Worm (Caenorhabditis elegans) whole organism, L2 larva: Measurements from ENCODE around the gene nhr-122.
A peak's percentile ranks its signal among the peaks of the same experiment; 100 is the strongest.

ENCODE experiments used
- C34F6.9 ChIP-seq: fragments of 150-350 bp; optimal IDR thresholded peaks from 2 replicates; lab custom pipeline; 2014; ENCODE audit warnings: missing biosample characterization, missing genetic modification characterization
- F13H6.1 ChIP-seq: sonication (generic microtip); optimal IDR thresholded peaks from 2 replicates; lab custom pipeline; 2016; ENCODE audit warnings: missing genetic modification characterization, missing compliant biosample characterization
- R02D3.7 ChIP-seq: fragments of 150-350 bp; optimal IDR thresholded peaks from 2 replicates; lab custom pipeline; 2014; ENCODE audit warnings: missing biosample characterization, missing genetic modification characterization
- Y55F3AM.14 ChIP-seq: fragments of 200-800 bp; sonication (Bioruptor generic); optimal IDR thresholded peaks from 2 replicates; lab custom pipeline; 2018; ENCODE audit warnings: mild to moderate bottlenecking, missing genetic modification characterization, missing compliant biosample characterization
- ZK546.5 ChIP-seq: sonication (generic microtip); optimal IDR thresholded peaks from 2 replicates; lab custom pipeline; 2017; ENCODE audit warnings: missing biosample characterization, missing genetic modification characterization
- alr-1 ChIP-seq: fragments of 150-350 bp; optimal IDR thresholded peaks from 2 replicates; lab custom pipeline; 2014; ENCODE audit warnings: missing biosample characterization, missing genetic modification characterization
- ama-1 ChIP-seq: fragments of 150-350 bp; optimal IDR thresholded peaks from 2 replicates; lab custom pipeline; 2018; ENCODE audit warnings: inconsistent platforms
- blmp-1 ChIP-seq: sonication (generic microtip); optimal IDR thresholded peaks from 2 replicates; lab custom pipeline; 2017; ENCODE audit warnings: missing genetic modification characterization, mild to moderate bottlenecking, missing compliant biosample characterization, antibody characterized with exemption, moderate library complexity; ENCODE audit not compliant: insufficient read depth
- ceh-16 ChIP-seq: fragments of 150-350 bp; optimal IDR thresholded peaks from 2 replicates; lab custom pipeline; 2014; ENCODE audit warnings: missing biosample characterization, missing genetic modification characterization
- crh-2 ChIP-seq: sonication (generic microtip); optimal IDR thresholded peaks from 2 replicates; lab custom pipeline; 2017; ENCODE audit warnings: missing biosample characterization, missing genetic modification characterization
- dmd-4 ChIP-seq: sonication (generic microtip); optimal IDR thresholded peaks from 2 replicates; lab custom pipeline; 2017; ENCODE audit warnings: missing biosample characterization, missing genetic modification characterization
- egl-27 ChIP-seq: sonication (generic microtip); optimal IDR thresholded peaks from 3 replicates; lab custom pipeline; 2017; ENCODE audit warnings: missing biosample characterization, missing genetic modification reagents, missing genetic modification characterization
- elt-1 ChIP-seq: fragments of 150-350 bp; optimal IDR thresholded peaks from 2 replicates; lab custom pipeline; 2014; ENCODE audit warnings: missing biosample characterization, missing genetic modification characterization
- elt-3 ChIP-seq: sonication (generic microtip); optimal IDR thresholded peaks from 2 replicates; lab custom pipeline; 2017; ENCODE audit warnings: missing biosample characterization, missing genetic modification characterization
- fos-1 ChIP-seq: fragments of 150-350 bp; optimal IDR thresholded peaks from 2 replicates; lab custom pipeline; 2014; ENCODE audit warnings: missing biosample characterization, missing genetic modification characterization
- gmeb-1 ChIP-seq: fragments of 150-350 bp; optimal IDR thresholded peaks from 2 replicates; lab custom pipeline; 2014; ENCODE audit warnings: missing biosample characterization, missing genetic modification characterization
- lin-11 ChIP-seq: fragments of 150-350 bp; sonication (generic microtip); optimal IDR thresholded peaks from 2 replicates; lab custom pipeline; 2014; ENCODE audit warnings: missing biosample characterization, missing genetic modification characterization, inconsistent platforms, mixed read lengths
- lin-13 ChIP-seq: fragments of 150-350 bp; optimal IDR thresholded peaks from 2 replicates; lab custom pipeline; 2014; ENCODE audit warnings: missing biosample characterization, missing genetic modification reagents, missing genetic modification characterization
- lin-39 ChIP-seq: fragments of 150-350 bp; optimal IDR thresholded peaks from 2 replicates; lab custom pipeline; 2014; ENCODE audit warnings: missing biosample characterization, missing genetic modification reagents, missing genetic modification characterization
- lsy-2 ChIP-seq, 2 experiments: fragments of 150-350 bp in 1 of 2; sonication (generic microtip) in 1 of 2; optimal IDR thresholded peaks; 2 replicates each; lab custom pipeline; 2014 to 2017; ENCODE audit warnings: missing biosample characterization in 2 of 2, missing genetic modification characterization in 2 of 2
- mab-5 ChIP-seq: fragments of 150-350 bp; optimal IDR thresholded peaks from 2 replicates; lab custom pipeline; 2014; ENCODE audit warnings: missing biosample characterization, missing genetic modification characterization
- mbf-1 ChIP-seq: sonication (generic microtip); optimal IDR thresholded peaks from 2 replicates; lab custom pipeline; 2017; ENCODE audit warnings: missing biosample characterization, missing genetic modification characterization
- mdl-1 ChIP-seq, 2 experiments: fragments of 150-350 bp in 1 of 2; sonication (generic microtip) in 1 of 2; optimal IDR thresholded peaks; 2 replicates each; lab custom pipeline; 2017; ENCODE audit warnings: missing biosample characterization in 2 of 2, missing genetic modification characterization in 2 of 2
- nhr-10 ChIP-seq: sonication (generic microtip); optimal IDR thresholded peaks from 2 replicates; lab custom pipeline; 2017; ENCODE audit warnings: missing biosample characterization, missing genetic modification characterization
- nhr-11 ChIP-seq: fragments of 150-350 bp; optimal IDR thresholded peaks from 2 replicates; lab custom pipeline; 2014; ENCODE audit warnings: missing biosample characterization, missing genetic modification characterization
- nhr-12 ChIP-seq: fragments of 150-350 bp; optimal IDR thresholded peaks from 2 replicates; lab custom pipeline; 2014; ENCODE audit warnings: missing biosample characterization, missing genetic modification characterization
- nhr-129 ChIP-seq: fragments of 150-350 bp; optimal IDR thresholded peaks from 2 replicates; lab custom pipeline; 2014; ENCODE audit warnings: missing biosample characterization, missing genetic modification characterization
- nhr-21 ChIP-seq: fragments of 150-350 bp; optimal IDR thresholded peaks from 2 replicates; lab custom pipeline; 2014; ENCODE audit warnings: missing biosample characterization, missing genetic modification characterization
- nhr-237 ChIP-seq: fragments of 150-350 bp; optimal IDR thresholded peaks from 2 replicates; lab custom pipeline; 2014; ENCODE audit warnings: missing biosample characterization, missing genetic modification characterization
- nhr-25 ChIP-seq: fragments of 150-350 bp; sonication (generic microtip); optimal IDR thresholded peaks from 3 replicates; lab custom pipeline; 2014; ENCODE audit warnings: missing biosample characterization, missing genetic modification characterization
- nhr-6 ChIP-seq: fragments of 150-350 bp; optimal IDR thresholded peaks from 2 replicates; lab custom pipeline; 2014; ENCODE audit warnings: missing biosample characterization, missing genetic modification characterization
- nhr-77 ChIP-seq: fragments of 150-350 bp; optimal IDR thresholded peaks from 2 replicates; lab custom pipeline; 2014; ENCODE audit warnings: missing biosample characterization, missing genetic modification characterization
- peb-1 ChIP-seq: fragments of 150-350 bp; optimal IDR thresholded peaks from 2 replicates; lab custom pipeline; 2014; ENCODE audit warnings: missing biosample characterization, missing genetic modification characterization
- sem-4 ChIP-seq: fragments of 150-350 bp; optimal IDR thresholded peaks from 2 replicates; lab custom pipeline; 2014; ENCODE audit warnings: missing biosample characterization, missing genetic modification reagents, missing genetic modification characterization
- skn-1 ChIP-seq: sonication (generic microtip); optimal IDR thresholded peaks from 2 replicates; lab custom pipeline; 2017; ENCODE audit warnings: missing biosample characterization, missing genetic modification characterization
- sma-3 ChIP-seq: sonication (generic microtip); optimal IDR thresholded peaks from 2 replicates; lab custom pipeline; 2016; ENCODE audit warnings: missing genetic modification reagents, missing genetic modification characterization, missing compliant biosample characterization
- snpc-4 ChIP-seq: fragments of 150-350 bp; optimal IDR thresholded peaks from 2 replicates; lab custom pipeline; 2014; ENCODE audit warnings: missing biosample characterization, missing genetic modification characterization
- unc-39 ChIP-seq: fragments of 150-350 bp; optimal IDR thresholded peaks from 2 replicates; lab custom pipeline; 2014; ENCODE audit warnings: missing biosample characterization, missing genetic modification characterization
- unc-55 ChIP-seq: fragments of 150-350 bp; sonication (generic microtip); optimal IDR thresholded peaks from 3 replicates; lab custom pipeline; 2014; ENCODE audit warnings: missing biosample characterization, missing genetic modification reagents, missing genetic modification characterization
- unc-62 ChIP-seq: fragments of 150-350 bp; optimal IDR thresholded peaks from 2 replicates; lab custom pipeline; 2014; ENCODE audit warnings: missing biosample characterization, missing genetic modification reagents, missing genetic modification characterization
- zag-1 ChIP-seq: fragments of 150-350 bp; optimal IDR thresholded peaks from 2 replicates; lab custom pipeline; 2014; ENCODE audit warnings: missing biosample characterization, missing genetic modification characterization
- ztf-1 ChIP-seq: fragments of 200-800 bp; sonication (Bioruptor generic); conservative IDR thresholded peaks from 2 replicates; pipeline ENCODE4 v1.3.6; 2022; ENCODE audit warnings: missing genetic modification characterization, missing compliant biosample characterization
- ztf-11 ChIP-seq: sonication (generic microtip); optimal IDR thresholded peaks from 2 replicates; lab custom pipeline; 2017; ENCODE audit warnings: missing biosample characterization, missing genetic modification characterization
- ztf-4 ChIP-seq: fragments of 150-350 bp; optimal IDR thresholded peaks from 2 replicates; lab custom pipeline; 2014; ENCODE audit warnings: missing biosample characterization, missing genetic modification characterization

nhr-122 gene

DNA sequence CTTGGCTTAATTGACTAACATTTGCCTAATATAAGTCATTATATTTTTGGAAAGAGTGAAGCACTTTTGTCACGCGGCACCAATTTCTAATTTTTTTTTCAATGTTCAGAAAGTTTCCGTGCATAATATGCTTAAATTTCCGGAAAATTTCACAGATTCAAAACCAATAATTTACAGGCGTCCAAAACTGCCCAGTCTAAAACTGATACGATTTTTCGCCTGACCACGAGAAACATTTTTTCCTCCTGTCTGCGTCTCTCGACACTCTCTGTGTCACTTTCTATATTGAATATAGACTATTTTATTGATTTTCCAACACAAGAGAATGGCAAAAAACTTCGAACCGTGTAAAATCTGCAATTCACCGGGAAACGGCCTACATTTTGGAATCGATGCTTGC lies at the start of gene nhr-122:
nhr-122 (plus strand) TSS at position 301 of the 400 bp plus-strand sequence.
- no peak for TF ChIP-seq fos-1
- TF ChIP-seq mbf-1 (tag; lab: Kevin White, UChicago): no peak
- no peak for TF ChIP-seq nhr-237

DNA sequence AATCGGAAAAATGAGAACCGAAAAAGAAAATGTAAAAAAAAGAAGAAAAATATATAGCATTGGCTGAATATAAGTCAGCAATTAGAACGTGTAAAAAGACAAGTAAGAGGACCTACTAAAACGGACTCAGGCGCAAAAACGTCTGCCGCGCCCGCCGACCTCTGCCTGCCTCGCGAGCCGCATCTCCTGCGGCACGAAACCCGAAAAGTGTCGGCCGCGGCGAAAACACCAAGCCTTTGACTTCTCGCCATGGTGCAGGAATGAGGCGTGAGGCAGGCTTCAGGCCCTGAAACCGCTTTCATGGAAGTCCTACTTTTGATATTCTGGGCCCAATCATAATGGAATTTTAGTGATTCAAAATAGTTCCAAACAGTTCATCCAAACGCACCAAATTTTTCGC lies 48.0 kb upstream of the nhr-122 start:
- TF ChIP-seq gmeb-1 (no peak), ceh-16 (tag; lab: Kevin White, UChicago) (no peak), nhr-21 (no peak), elt-3 (no peak), snpc-4 (tag; lab: Kevin White, UChicago) (no peak), unc-62 (GFP tag; lab: Kevin White, UChicago) (no peak), lsy-2 (tag; optimal IDR thresholded peaks at IDR 0.05; lab: Kevin White, UChicago) (no peak), nhr-11 (no peak), nhr-77 (no peak)

DNA sequence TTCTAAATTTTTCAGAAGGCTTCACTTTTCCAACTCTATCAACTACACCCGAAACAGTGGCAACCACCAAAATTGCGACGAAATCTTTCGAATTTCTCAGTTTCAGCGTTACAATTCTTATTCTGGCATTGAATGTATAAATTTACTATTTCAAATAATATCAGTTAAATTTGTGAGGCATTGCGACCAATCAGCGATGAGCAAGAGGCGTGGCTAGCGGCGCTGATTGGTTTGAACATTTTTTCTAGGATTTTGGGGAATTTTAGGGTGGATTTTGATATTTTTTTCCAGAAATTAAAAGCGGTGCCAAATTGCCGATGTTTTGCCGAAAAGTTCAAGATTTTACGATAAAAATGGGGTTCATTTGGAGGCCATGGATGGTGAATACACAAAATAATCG lies 46.1 kb upstream of the nhr-122 start:
- no peak for TF ChIP-seq blmp-1 (tag; lab: Kevin White, UChicago)
- TF ChIP-seq nhr-6: no peak
- TF ChIP-seq unc-39 (tag; lab: Kevin White, UChicago): no peak
- TF ChIP-seq zag-1 (tag; lab: Kevin White, UChicago): no peak
- no peak for TF ChIP-seq elt-1
- no peak for TF ChIP-seq F13H6.1
- no peak for TF ChIP-seq C34F6.9
- TF ChIP-seq nhr-77: no peak
- no peak for TF ChIP-seq unc-62 (GFP tag; lab: Kevin White, UChicago)
- TF ChIP-seq gmeb-1: no peak
- TF ChIP-seq egl-27 (tag; lab: Kevin White, UChicago): no peak
- no peak for TF ChIP-seq ama-1 (lab: Kevin White, UChicago)
- no peak for TF ChIP-seq lin-13 (GFP tag; lab: Kevin White, UChicago)
- TF ChIP-seq alr-1 (tag; lab: Kevin White, UChicago): no peak

DNA sequence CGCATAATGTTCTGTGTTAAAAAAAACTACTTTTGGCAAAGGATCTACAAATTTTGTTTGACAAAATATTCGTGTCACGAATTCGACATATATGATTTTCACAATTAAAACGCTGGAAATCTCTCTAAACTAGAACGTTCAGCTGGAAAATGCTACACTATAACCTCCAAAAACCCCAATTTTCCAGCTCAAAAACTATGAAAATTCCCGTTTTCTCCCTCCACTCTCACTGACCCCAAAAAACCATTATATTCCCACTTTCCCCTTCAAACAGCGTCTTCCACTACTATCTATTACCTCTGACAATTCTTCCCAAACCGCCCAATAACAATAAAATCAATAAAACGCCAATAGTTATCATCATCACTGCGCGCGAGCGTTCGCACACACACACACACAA lies 37.0 kb upstream of the nhr-122 start, which contains the start of gene Y41D4B.14:
Y41D4B.14 (plus strand) TSS at position 301 of the 400 bp plus-strand sequence.
- TF ChIP-seq elt-1: no peak
- TF ChIP-seq mbf-1 (tag; lab: Kevin White, UChicago): no peak
- TF ChIP-seq ztf-1 (GFP tag; lab: Robert Waterston, UW): no peak
- no peak for TF ChIP-seq lin-39 (tag; lab: Kevin White, UChicago)
- TF ChIP-seq nhr-77: no peak
- no peak for TF ChIP-seq nhr-237
- no peak for TF ChIP-seq nhr-12
- no peak for TF ChIP-seq alr-1 (tag; lab: Kevin White, UChicago)
- no peak for TF ChIP-seq Y55F3AM.14 (GFP tag; lab: Kevin White, UChicago)
- TF ChIP-seq dmd-4: no peak
- no peak for TF ChIP-seq sem-4 (tag; lab: Kevin White, UChicago)
- TF ChIP-seq C34F6.9: no peak
- no peak for TF ChIP-seq nhr-10 (tag; lab: Kevin White, UChicago)

DNA sequence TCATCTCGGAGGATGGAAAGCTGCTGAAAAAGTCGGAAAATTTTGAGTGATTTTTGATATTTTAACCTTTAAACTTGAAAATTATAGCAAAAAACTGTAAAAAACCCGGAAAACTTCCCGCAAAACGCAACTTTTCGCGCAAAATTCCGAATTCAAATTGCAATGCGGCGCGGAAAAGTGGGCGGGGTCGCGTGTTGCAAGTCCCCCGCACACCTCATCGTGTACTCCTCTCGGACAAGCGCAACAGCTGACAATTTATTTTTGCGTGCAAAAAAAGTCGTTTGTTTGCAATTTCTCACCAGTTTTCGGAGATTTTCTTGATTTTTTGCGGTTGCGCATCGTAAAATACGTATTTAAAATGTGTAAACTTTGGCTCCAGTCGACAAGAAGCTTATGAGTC lies 17.9 kb upstream of the nhr-122 start, which contains the start of gene npp-8:
npp-8 (minus strand) TSS at position 23 of the 400 bp plus-strand sequence.
- TF ChIP-seq F13H6.1: peak; percentile 93
- peak; percentile 34 for TF ChIP-seq ztf-11 (tag; lab: Kevin White, UChicago)
- peak; percentile 80 for TF ChIP-seq crh-2 (tag; lab: Kevin White, UChicago)
- TF ChIP-seq mdl-1 (tag; optimal IDR thresholded peaks at IDR 0.05; lab: Kevin White, UChicago): peak in 1 of 2 experiments; percentile 55
- TF ChIP-seq R02D3.7 (tag; lab: Kevin White, UChicago): no peak
- peak; percentile 62 for TF ChIP-seq nhr-6
- no peak for TF ChIP-seq elt-1
- peak; percentile 90 for TF ChIP-seq sma-3 (GFP tag; lab: Kevin White, UChicago)
- no peak for TF ChIP-seq ceh-16 (tag; lab: Kevin White, UChicago)
- TF ChIP-seq sem-4 (tag; lab: Kevin White, UChicago): peak; percentile 78
- TF ChIP-seq snpc-4 (tag; lab: Kevin White, UChicago): peak; percentile 48
- TF ChIP-seq lin-13 (GFP tag; lab: Kevin White, UChicago): peak; percentile 94
- TF ChIP-seq ama-1 (lab: Kevin White, UChicago): no peak
- TF ChIP-seq skn-1 (tag; lab: Kevin White, UChicago): peak; percentile 6
- no peak for TF ChIP-seq peb-1 (tag; lab: Kevin White, UChicago)
- TF ChIP-seq ztf-4 (tag; lab: Kevin White, UChicago): peak; percentile 81
- no peak for TF ChIP-seq nhr-237
- peak; percentile 23 for TF ChIP-seq egl-27 (tag; lab: Kevin White, UChicago)
- TF ChIP-seq nhr-129 (tag; lab: Kevin White, UChicago): peak; percentile 78
- no peak for TF ChIP-seq alr-1 (tag; lab: Kevin White, UChicago)
- TF ChIP-seq ZK546.5: no peak
- no peak for TF ChIP-seq mbf-1 (tag; lab: Kevin White, UChicago)
- peak; percentile 78 for TF ChIP-seq nhr-21
- no peak for TF ChIP-seq lin-39 (tag; lab: Kevin White, UChicago)
- peak; percentile 32 for TF ChIP-seq nhr-77
- no peak for TF ChIP-seq nhr-11
- no peak for TF ChIP-seq unc-39 (tag; lab: Kevin White, UChicago)
- no peak for TF ChIP-seq dmd-4
- TF ChIP-seq unc-55 (GFP tag; lab: Kevin White, UChicago): peak; percentile 95
- peak; percentile 89 for TF ChIP-seq mab-5 (tag; lab: Kevin White, UChicago)
- TF ChIP-seq nhr-25: peak; percentile 89
- TF ChIP-seq lsy-2 (tag; optimal IDR thresholded peaks at IDR 0.05; lab: Kevin White, UChicago): peak; percentile 80 to 89
- TF ChIP-seq zag-1 (tag; lab: Kevin White, UChicago): peak; percentile 48
- peak; percentile 86 for TF ChIP-seq lin-11 (tag; lab: Kevin White, UChicago)
- TF ChIP-seq Y55F3AM.14 (GFP tag; lab: Kevin White, UChicago): peak; percentile 38
